Fruit fly (Drosophila melanogaster) whole organism, embryonic: Measurements from ENCODE around the gene goe.

Experiments
- Adf1 ChIP-seq: fragments of 200-800 bp; sonication (Bioruptor generic); IDR thresholded peaks from 2 replicates; pipeline ENCODE4 v1.3.6; 2022; ENCODE audit warnings: missing biosample characterization, missing genetic modification characterization
- CG10209 ChIP-seq: fragments of 200-800 bp; sonication (Bioruptor generic); optimal IDR thresholded peaks from 3 replicates; lab custom pipeline; 2017; ENCODE audit warnings: missing biosample characterization, mild to moderate bottlenecking, missing genetic modification characterization, missing genetic modification reagents
- CG10431 ChIP-seq: fragments of 200-800 bp; sonication (Bioruptor generic); optimal IDR thresholded peaks from 3 replicates; lab custom pipeline; 2018; ENCODE audit warnings: missing biosample characterization, mild to moderate bottlenecking, missing genetic modification characterization
- CG11723 ChIP-seq: fragments of 200-800 bp; sonication (Bioruptor generic); optimal IDR thresholded peaks from 2 replicates; lab custom pipeline; 2017; ENCODE audit warnings: missing biosample characterization, mild to moderate bottlenecking, missing genetic modification characterization
- CG12155 ChIP-seq: fragments of 200-800 bp; sonication (Bioruptor generic); optimal IDR thresholded peaks from 3 replicates; lab custom pipeline; 2016; ENCODE audit warnings: missing biosample characterization, missing genetic modification characterization
- CG12659 ChIP-seq: fragments of 200-800 bp; sonication (Bioruptor generic); optimal IDR thresholded peaks from 3 replicates; lab custom pipeline; 2017; ENCODE audit warnings: mild to moderate bottlenecking, missing biosample characterization, missing genetic modification reagents, missing genetic modification characterization
- CG15514 ChIP-seq: fragments of 200-800 bp; sonication (Bioruptor generic); optimal IDR thresholded peaks from 3 replicates; lab custom pipeline; 2017; ENCODE audit warnings: missing biosample characterization, missing genetic modification characterization, mild to moderate bottlenecking, moderate library complexity, missing genetic modification reagents
- CG1602 ChIP-seq: fragments of 200-800 bp; sonication (Bioruptor generic); optimal IDR thresholded peaks from 3 replicates; lab custom pipeline; 2016; ENCODE audit warnings: missing biosample characterization, missing genetic modification characterization
- CG17385 ChIP-seq: fragments of 200-800 bp; sonication (Bioruptor generic); optimal IDR thresholded peaks from 3 replicates; lab custom pipeline; 2018; ENCODE audit warnings: missing biosample characterization, mild to moderate bottlenecking, missing genetic modification characterization
- CG32532 ChIP-seq: fragments of 200-800 bp; sonication (Bioruptor generic); IDR thresholded peaks from 2 replicates; pipeline ENCODE4 v1.3.6; 2022; ENCODE audit warnings: missing biosample characterization, missing genetic modification characterization
- CG42726 ChIP-seq: fragments of 200-800 bp; sonication (Bioruptor generic); IDR thresholded peaks from 2 replicates; pipeline ENCODE4 v1.3.6; 2022; ENCODE audit warnings: missing biosample characterization, missing genetic modification characterization; ENCODE audit not compliant: partially characterized antibody
- CG4282 ChIP-seq: fragments of 200-800 bp; sonication (Bioruptor generic); optimal IDR thresholded peaks from 2 replicates; lab custom pipeline; 2016; ENCODE audit warnings: missing biosample characterization, missing genetic modification characterization
- CG5180 ChIP-seq: fragments of 200-800 bp; sonication (Bioruptor generic); optimal IDR thresholded peaks from 3 replicates; lab custom pipeline; 2017; ENCODE audit warnings: missing biosample characterization, missing genetic modification characterization, mild to moderate bottlenecking, moderate library complexity, missing genetic modification reagents
- CG8290 ChIP-seq, 3 experiments: fragments of 200-800 bp; sonication (Bioruptor generic); optimal IDR thresholded peaks; 2 replicates each; lab custom pipeline; 2016 to 2019; ENCODE audit warnings: missing biosample characterization in 3 of 3, missing genetic modification characterization in 3 of 3, mild to moderate bottlenecking in 2 of 3, moderate library complexity in 1 of 3
- CG8924 ChIP-seq: fragments of 200-800 bp; optimal IDR thresholded peaks from 3 replicates; lab custom pipeline; 2019; ENCODE audit warnings: missing biosample characterization, mild to moderate bottlenecking, missing genetic modification characterization, moderate library complexity
- CG9797 ChIP-seq: fragments of 200-800 bp; sonication (Bioruptor generic); optimal IDR thresholded peaks from 3 replicates; lab custom pipeline; 2018; ENCODE audit warnings: missing biosample characterization, mild to moderate bottlenecking, missing genetic modification characterization
- Dp ChIP-seq: fragments of 200-800 bp; sonication (Bioruptor generic); optimal IDR thresholded peaks from 2 replicates; lab custom pipeline; 2018; ENCODE audit warnings: missing biosample characterization, mild to moderate bottlenecking, missing genetic modification characterization, moderate library complexity
- Dref ChIP-seq: fragments of 200-800 bp; sonication (Bioruptor generic); IDR thresholded peaks from 2 replicates; pipeline ENCODE4 v1.3.6; 2022; ENCODE audit warnings: missing biosample characterization, missing genetic modification characterization
- Ets65A ChIP-seq: fragments of 200-800 bp; sonication (Bioruptor generic); peaks from one replicate; lab custom pipeline; 2016; ENCODE audit warnings: missing biosample characterization, missing genetic modification characterization
- Fer3 ChIP-seq: fragments of 200-800 bp; sonication (Bioruptor generic); optimal IDR thresholded peaks from 2 replicates; lab custom pipeline; 2018; ENCODE audit warnings: missing biosample characterization, mild to moderate bottlenecking, missing genetic modification characterization, moderate library complexity
- Jarid2 ChIP-seq: fragments of 200-800 bp; sonication (Bioruptor generic); optimal IDR thresholded peaks from 3 replicates; lab custom pipeline; 2017; ENCODE audit warnings: mild to moderate bottlenecking, missing biosample characterization, missing genetic modification reagents, missing genetic modification characterization
- MBD-R2 ChIP-seq: fragments of 200-800 bp; sonication (Bioruptor generic); IDR thresholded peaks from 2 replicates; pipeline ENCODE4 v1.3.6; 2022; ENCODE audit warnings: missing biosample characterization, missing genetic modification characterization
- Med ChIP-seq: fragments of 200-800 bp; sonication (Bioruptor generic); peaks from one replicate; lab custom pipeline; 2016; ENCODE audit warnings: missing biosample characterization, missing genetic modification characterization, mild to moderate bottlenecking, inconsistent platforms, moderate library complexity
- Rx ChIP-seq: fragments of 200-800 bp; sonication (Bioruptor generic); IDR thresholded peaks from 2 replicates; pipeline ENCODE4 v1.3.6; 2022; ENCODE audit warnings: missing biosample characterization, missing genetic modification characterization
- Scr ChIP-seq: fragments of 200-800 bp; sonication (Bioruptor generic); IDR thresholded peaks from 2 replicates; pipeline ENCODE4 v1.3.6; 2022; ENCODE audit warnings: missing biosample characterization, missing genetic modification characterization; ENCODE audit not compliant: partially characterized antibody
- Sox102F ChIP-seq: fragments of 200-800 bp; sonication (Bioruptor generic); optimal IDR thresholded peaks from 2 replicates; lab custom pipeline; 2018; ENCODE audit warnings: missing biosample characterization, mild to moderate bottlenecking, missing genetic modification characterization, moderate library complexity
- az2 ChIP-seq: fragments of 200-800 bp; sonication (Bioruptor generic); optimal IDR thresholded peaks from 3 replicates; lab custom pipeline; 2016; ENCODE audit warnings: missing biosample characterization, missing genetic modification characterization
- br ChIP-seq: fragments of >200 bp; optimal IDR thresholded peaks from 2 replicates; lab custom pipeline; 2017
- chm ChIP-seq: fragments of 200-800 bp; sonication (Bioruptor generic); IDR thresholded peaks from 2 replicates; pipeline ENCODE4 v1.3.6; 2022; ENCODE audit warnings: missing biosample characterization, missing genetic modification characterization
- ci ChIP-seq: fragments of 200-800 bp; sonication (Bioruptor generic); IDR thresholded peaks from 3 replicates; pipeline ENCODE4 v1.3.6; 2022; ENCODE audit warnings: missing biosample characterization, missing genetic modification characterization
- disco-r ChIP-seq: fragments of 200-800 bp; sonication (Bioruptor generic); optimal IDR thresholded peaks from 2 replicates; lab custom pipeline; 2016; ENCODE audit warnings: missing biosample characterization, missing genetic modification characterization
- fd96Cb ChIP-seq: fragments of 200-800 bp; sonication (Bioruptor generic); optimal IDR thresholded peaks from 2 replicates; lab custom pipeline; 2018; ENCODE audit warnings: missing biosample characterization, mild to moderate bottlenecking, missing genetic modification characterization, moderate library complexity
- fru ChIP-seq: fragments of >200 bp; optimal IDR thresholded peaks from 2 replicates; lab custom pipeline; 2017
- gfzf ChIP-seq: fragments of 200-800 bp; sonication (Bioruptor generic); optimal IDR thresholded peaks from 2 replicates; lab custom pipeline; 2016; ENCODE audit warnings: missing biosample characterization, mild to moderate bottlenecking, missing genetic modification characterization, moderate library complexity
- ham ChIP-seq: fragments of 200-800 bp; sonication (Bioruptor generic); IDR thresholded peaks from 2 replicates; pipeline ENCODE4 v1.3.6; 2022; ENCODE audit warnings: missing biosample characterization, missing genetic modification characterization
- hb ChIP-seq: fragments of 200-800 bp; sonication (Bioruptor generic); IDR thresholded peaks from 3 replicates; pipeline ENCODE4 v1.3.6; 2022; ENCODE audit warnings: missing biosample characterization, missing genetic modification characterization; ENCODE audit not compliant: partially characterized antibody
- lov ChIP-seq, 2 experiments: fragments of 200-800 bp in 1 of 2; fragments of >200 bp in 1 of 2; sonication (Bioruptor generic) in 1 of 2; IDR thresholded peaks in 1 of 2; optimal IDR thresholded peaks in 1 of 2; 2 replicates in 1 of 2; 3 replicates in 1 of 2; pipeline versions ENCODE4 v1.3.6 to Lab custom; 2017 to 2022; ENCODE audit warnings: missing biosample characterization in 1 of 2, missing genetic modification characterization in 1 of 2
- nau ChIP-seq: fragments of 200-800 bp; sonication (Bioruptor generic); optimal IDR thresholded peaks from 3 replicates; lab custom pipeline; 2017; ENCODE audit warnings: missing biosample characterization, mild to moderate bottlenecking, missing genetic modification characterization, missing genetic modification reagents
- oc ChIP-seq: fragments of 200-800 bp; sonication (Bioruptor generic); optimal IDR thresholded peaks from 2 replicates; lab custom pipeline; 2018; ENCODE audit warnings: missing biosample characterization, mild to moderate bottlenecking, missing genetic modification characterization, moderate library complexity
- psq ChIP-seq: fragments of 200-800 bp; sonication (Bioruptor generic); optimal IDR thresholded peaks from 2 replicates; lab custom pipeline; 2017; ENCODE audit warnings: missing biosample characterization, missing genetic modification characterization
- pum ChIP-seq: fragments of 200-800 bp; sonication (Bioruptor generic); optimal IDR thresholded peaks from 2 replicates; lab custom pipeline; 2016; ENCODE audit warnings: missing biosample characterization, missing genetic modification characterization
- pzg ChIP-seq: fragments of 200-800 bp; sonication (Bioruptor generic); optimal IDR thresholded peaks from 3 replicates; lab custom pipeline; 2018; ENCODE audit warnings: missing biosample characterization, mild to moderate bottlenecking, missing genetic modification characterization, moderate library complexity
- ranshi ChIP-seq: fragments of 200-800 bp; sonication (Bioruptor generic); IDR thresholded peaks from 2 replicates; pipeline ENCODE4 v1.3.6; 2022; ENCODE audit warnings: missing biosample characterization, missing genetic modification characterization
- sc ChIP-seq, 3 experiments: fragments of >200 bp in 2 of 3; fragments of 200-800 bp in 1 of 3; sonication (Bioruptor generic) in 1 of 3; optimal IDR thresholded peaks; 2 replicates in 2 of 3; 3 replicates in 1 of 3; lab custom pipeline; 2017; ENCODE audit warnings: mild to moderate bottlenecking in 1 of 3, missing biosample characterization in 1 of 3, missing genetic modification characterization in 1 of 3, missing genetic modification reagents in 1 of 3
- sens ChIP-seq: fragments of 200-800 bp; sonication (Bioruptor generic); peaks from one replicate; lab custom pipeline; 2016; ENCODE audit warnings: missing biosample characterization, missing genetic modification characterization
- ssp ChIP-seq: fragments of 200-800 bp; sonication (Bioruptor generic); IDR thresholded peaks from 2 replicates; pipeline ENCODE4 v1.3.6; 2022; ENCODE audit warnings: missing biosample characterization, missing genetic modification characterization
- tup ChIP-seq: fragments of 200-800 bp; sonication (Bioruptor generic); optimal IDR thresholded peaks from 2 replicates; lab custom pipeline; 2016; ENCODE audit warnings: missing biosample characterization, mild to moderate bottlenecking, missing genetic modification characterization, moderate library complexity
- yki ChIP-seq: fragments of >200 bp; optimal IDR thresholded peaks from 3 replicates; lab custom pipeline; 2018

Gene goe

DNA sequence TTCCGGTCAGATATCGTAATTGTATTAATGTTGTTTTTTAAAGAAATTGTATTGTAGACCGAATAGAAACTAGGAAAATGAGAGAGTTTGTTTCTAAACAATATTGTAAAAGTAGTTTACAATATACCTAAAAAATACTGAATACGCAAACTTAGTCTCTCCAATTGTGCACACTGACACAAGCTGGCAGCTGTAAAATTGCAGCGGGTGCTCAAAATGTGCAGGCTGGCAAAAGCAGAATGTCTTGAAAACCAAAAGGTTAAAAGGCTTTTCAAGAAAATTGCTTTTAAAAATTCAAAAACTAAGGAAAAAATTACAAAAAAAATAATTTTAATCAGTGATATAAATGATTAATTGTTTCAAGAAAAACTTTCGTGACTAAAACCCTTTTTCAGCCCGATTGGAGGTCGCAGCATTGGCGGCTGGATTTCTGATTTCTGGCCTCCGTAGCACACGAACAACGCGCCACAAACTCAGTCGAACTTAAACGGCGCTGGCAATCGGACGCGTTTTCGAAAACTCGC lies 56.0 kb downstream of the goe start, which contains the start of gene CG4678 (continued):
- no peak for TF ChIP-seq oc
- TF ChIP-seq CG42726 (GFP tag; lab: Robert Waterston, UW) = peak; percentile 51; the same call in 1 of the 2 replicates
- TF ChIP-seq ssp (GFP tag; lab: Robert Waterston, UW) = peak; percentile 31; the same call in 1 of the 2 replicates
- TF ChIP-seq ranshi (GFP tag; lab: Robert Waterston, UW) = no peak
- no peak for TF ChIP-seq Fer3 (tag; lab: Kevin White, UChicago)
- TF ChIP-seq CG12155 (GFP tag; lab: Kevin White, UChicago) = no peak
- TF ChIP-seq CG8290 (GFP tag; optimal IDR thresholded peaks at IDR 0.05; lab: Kevin White, UChicago) = no peak
- TF ChIP-seq CG8290 (tag; optimal IDR thresholded peaks at IDR 0.05; lab: Kevin White, UChicago) = peak in 1 of 2 experiments; percentile 3
- TF ChIP-seq az2 (GFP tag; lab: Kevin White, UChicago) = no peak
- TF ChIP-seq Scr = no peak
- TF ChIP-seq pum (GFP tag; lab: Kevin White, UChicago) = no peak
- TF ChIP-seq sc (optimal IDR thresholded peaks at IDR 0.05; lab: Kevin White, UChicago) = no peak
- TF ChIP-seq sc (GFP tag; optimal IDR thresholded peaks at IDR 0.05; lab: Kevin White, UChicago) = no peak
- TF ChIP-seq nau (GFP tag; lab: Kevin White, UChicago) = no peak
- peak; percentile 81 for TF ChIP-seq Med (GFP tag; lab: Kevin White, UChicago)

DNA sequence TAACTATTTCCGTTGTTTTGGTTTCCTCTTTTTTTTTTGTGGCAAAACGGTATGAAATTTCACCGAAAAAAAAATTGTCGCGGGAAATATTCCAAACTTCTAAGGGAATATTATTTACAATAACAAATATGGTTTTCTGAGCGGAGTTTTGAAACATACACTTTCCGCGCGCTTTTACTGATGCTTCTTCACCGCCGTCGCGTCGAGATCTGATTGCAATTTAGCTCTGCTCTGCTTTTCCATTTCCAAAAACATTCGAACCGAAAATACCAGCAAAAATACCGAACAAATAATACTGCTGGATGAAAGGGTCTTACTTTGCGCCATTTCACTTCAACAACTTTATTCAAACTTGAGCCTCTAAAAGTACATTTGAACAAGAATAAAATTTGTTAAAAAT lies 56.8 kb downstream of the goe start, which contains the start of gene Septin4:
Septin4 (minus strand) TSS at position 215 of the 400 bp plus-strand sequence.
- TF ChIP-seq CG5180 (GFP tag; lab: Kevin White, UChicago) = peak; percentile 24
- TF ChIP-seq CG10431 = no peak
- TF ChIP-seq Sox102F = no peak
- TF ChIP-seq Med (GFP tag; lab: Kevin White, UChicago) = peak; percentile 56
- peak; percentile 36 for TF ChIP-seq pzg
- TF ChIP-seq lov (optimal IDR thresholded peaks at IDR 0.05; lab: Kevin White, UChicago) = no peak
- TF ChIP-seq lov (GFP tag; IDR thresholded peaks at IDR 0.05; lab: Robert Waterston, UW) = no peak
- TF ChIP-seq Jarid2 (GFP tag; lab: Kevin White, UChicago) = peak; percentile 74
- TF ChIP-seq Dp (GFP tag; lab: Kevin White, UChicago) = peak; percentile 65
- peak; percentile 56 for TF ChIP-seq Ets65A
- TF ChIP-seq fd96Cb = no peak
- peak; percentile 50 for TF ChIP-seq gfzf
- no peak for TF ChIP-seq CG8290 (GFP tag; optimal IDR thresholded peaks at IDR 0.05; lab: Kevin White, UChicago)
- peak in 1 of 2 experiments; percentile 20 for TF ChIP-seq CG8290 (tag; optimal IDR thresholded peaks at IDR 0.05; lab: Kevin White, UChicago)
- no peak for TF ChIP-seq br
- TF ChIP-seq psq (GFP tag; lab: Kevin White, UChicago) = no peak
- TF ChIP-seq MBD-R2 = no peak
- TF ChIP-seq CG1602 (GFP tag; lab: Kevin White, UChicago) = no peak
- no peak for TF ChIP-seq hb (GFP tag; lab: Robert Waterston, UW)
- TF ChIP-seq CG4282 (GFP tag; lab: Kevin White, UChicago) = no peak
- TF ChIP-seq Dref = 0 out of 2 replicates have a peak, but pooled peaks have one; percentile 17
- no peak for TF ChIP-seq CG10209
- peak; percentile 32 for TF ChIP-seq CG17385
- TF ChIP-seq Rx (GFP tag; lab: Robert Waterston, UW) = no peak
- peak; percentile 32 for TF ChIP-seq CG15514
- TF ChIP-seq Adf1 = peak; percentile 20; the same call in 1 of the 2 replicates
- no peak for TF ChIP-seq tup
- TF ChIP-seq chm (GFP tag; lab: Robert Waterston, UW) = peak; percentile 48; the same call in 1 of the 2 replicates
- TF ChIP-seq CG12659 = peak; percentile 16
- TF ChIP-seq yki (lab: Kevin White, UChicago) = no peak
- TF ChIP-seq fru (lab: Kevin White, UChicago) = no peak
- TF ChIP-seq disco-r (GFP tag; lab: Kevin White, UChicago) = no peak
- peak; percentile 33 for TF ChIP-seq CG9797 (GFP tag; lab: Kevin White, UChicago)
- peak; percentile 28; the same call in 1 of the 3 replicates for TF ChIP-seq ci
- TF ChIP-seq sens (GFP tag; lab: Kevin White, UChicago) = peak; percentile 19
- no peak for TF ChIP-seq CG11723
- no peak for TF ChIP-seq CG32532 (GFP tag; lab: Robert Waterston, UW)
- peak; percentile 21 for TF ChIP-seq CG8924
- no peak for TF ChIP-seq ham (GFP tag; lab: Robert Waterston, UW)
